Fruit fly (Drosophila melanogaster): Measurements from ENCODE around the gene Ntf-2r.

dm6 chr2L:18482170-18482569 lies 27.7 kb downstream of the Ntf-2r start:
- TF ChIP-seq psq (optimal IDR thresholded peaks at IDR 0.05) (no peak), Myc (optimal IDR thresholded peaks at IDR 0.05) (no peak)

Measured in Kc167 (cell line).